Worm (Caenorhabditis elegans) whole organism, young adult: ENCODE measurements around the gene egg-2.

ENCODE experiments used
- B0019.2 ChIP-seq: fragments of 200-800 bp; sonication (Bioruptor generic); conservative IDR thresholded peaks from 2 replicates; pipeline ENCODE4 v1.3.6; 2022; ENCODE audit warnings: missing genetic modification reagents, missing genetic modification characterization, missing compliant biosample characterization
- B0261.1 ChIP-seq: sonication (generic microtip); optimal IDR thresholded peaks from 2 replicates; lab custom pipeline; 2016; ENCODE audit warnings: mild to moderate bottlenecking, missing genetic modification characterization, moderate library complexity, missing compliant biosample characterization
- C06A6.2 ChIP-seq: fragments of 200-800 bp; sonication (Bioruptor generic); conservative IDR thresholded peaks from 2 replicates; pipeline ENCODE4 v1.3.6; 2022; ENCODE audit warnings: missing genetic modification characterization, missing compliant biosample characterization
- F10E7.11 ChIP-seq: sonication (generic microtip); optimal IDR thresholded peaks from 2 replicates; lab custom pipeline; 2017; ENCODE audit warnings: mild to moderate bottlenecking, missing genetic modification characterization, moderate library complexity, missing compliant biosample characterization
- F22D6.2 ChIP-seq: sonication (generic microtip); optimal IDR thresholded peaks from 2 replicates; lab custom pipeline; 2016; ENCODE audit warnings: mild to moderate bottlenecking, missing genetic modification characterization, missing compliant biosample characterization
- F37B4.10 ChIP-seq: fragments of 200-800 bp; sonication (Bioruptor generic); IDR thresholded peaks from 2 replicates; pipeline ENCODE4 v1.3.6; 2022; ENCODE audit warnings: missing genetic modification characterization, missing compliant biosample characterization
- F55B11.4 ChIP-seq: sonication (generic microtip); optimal IDR thresholded peaks from 2 replicates; lab custom pipeline; 2016; ENCODE audit warnings: missing compliant biosample characterization, missing genetic modification characterization, borderline replicate concordance; ENCODE audit not compliant: insufficient read depth
- F57A8.1 ChIP-seq: fragments of 200-800 bp; sonication (Bioruptor generic); optimal IDR thresholded peaks from 2 replicates; lab custom pipeline; 2018; ENCODE audit warnings: mild to moderate bottlenecking, missing genetic modification characterization, moderate library complexity, missing compliant biosample characterization
- F57C9.4 ChIP-seq: sonication (generic microtip); optimal IDR thresholded peaks from 2 replicates; lab custom pipeline; 2017; ENCODE audit warnings: mild to moderate bottlenecking, missing genetic modification characterization, missing compliant biosample characterization
- K12H6.12 ChIP-seq: fragments of 200-800 bp; sonication (Bioruptor generic); optimal IDR thresholded peaks from 2 replicates; lab custom pipeline; 2018; ENCODE audit warnings: mild to moderate bottlenecking, missing genetic modification characterization, missing compliant biosample characterization
- T26A5.8 ChIP-seq: sonication (generic microtip); optimal IDR thresholded peaks from 2 replicates; lab custom pipeline; 2016; ENCODE audit warnings: missing genetic modification characterization, missing compliant biosample characterization
- ama-1 ChIP-seq, 3 experiments: fragments of 150-350 bp in 1 of 3; sonication (generic microtip) in 2 of 3; optimal IDR thresholded peaks; 2 replicates each; lab custom pipeline; 2014 to 2018; ENCODE audit warnings: missing biosample characterization in 2 of 3, missing genetic modification characterization in 2 of 3, missing genetic modification reagents in 2 of 3
- attf-3 ChIP-seq: fragments of 200-800 bp; sonication (Bioruptor generic); conservative IDR thresholded peaks from 2 replicates; pipeline ENCODE4 v1.3.6; 2022; ENCODE audit warnings: missing genetic modification reagents, missing genetic modification characterization, missing compliant biosample characterization
- attf-5 ChIP-seq: fragments of 200-800 bp; sonication (Bioruptor generic); optimal IDR thresholded peaks from 2 replicates; lab custom pipeline; 2018; ENCODE audit warnings: mild to moderate bottlenecking, missing genetic modification characterization, missing compliant biosample characterization
- bed-2 ChIP-seq: fragments of 200-800 bp; sonication (Bioruptor generic); IDR thresholded peaks from 2 replicates; pipeline ENCODE4 v1.3.6; 2022; ENCODE audit warnings: missing genetic modification reagents, missing genetic modification characterization, missing compliant biosample characterization
- cebp-2 ChIP-seq: fragments of 200-800 bp; sonication (Bioruptor generic); IDR thresholded peaks from 2 replicates; pipeline ENCODE4 v1.3.6; 2022; ENCODE audit warnings: missing genetic modification characterization, missing compliant biosample characterization
- ceh-100 ChIP-seq: fragments of 200-800 bp; sonication (Bioruptor generic); IDR thresholded peaks from 2 replicates; pipeline ENCODE4 v1.3.6; 2022; ENCODE audit warnings: missing genetic modification reagents, missing genetic modification characterization, missing compliant biosample characterization
- ceh-58 ChIP-seq: fragments of 200-800 bp; sonication (Bioruptor generic); IDR thresholded peaks from 2 replicates; pipeline ENCODE4 v1.3.6; 2022; ENCODE audit warnings: missing genetic modification characterization, missing compliant biosample characterization
- die-1 ChIP-seq: sonication (generic microtip); optimal IDR thresholded peaks from 2 replicates; lab custom pipeline; 2016; ENCODE audit warnings: missing genotype, mild to moderate bottlenecking, missing genetic modification characterization, missing compliant biosample characterization
- dpff-1 ChIP-seq: sonication (generic microtip); optimal IDR thresholded peaks from 2 replicates; lab custom pipeline; 2017; ENCODE audit warnings: mild to moderate bottlenecking, missing genetic modification characterization, missing compliant biosample characterization
- egl-44 ChIP-seq: fragments of 200-800 bp; sonication (Bioruptor generic); IDR thresholded peaks from 2 replicates; pipeline ENCODE4 v1.3.6; 2022; ENCODE audit warnings: missing genetic modification reagents, missing genetic modification characterization, missing compliant biosample characterization
- egrh-3 ChIP-seq: fragments of 200-800 bp; sonication (Bioruptor generic); IDR thresholded peaks from 2 replicates; pipeline ENCODE4 v1.3.6; 2022; ENCODE audit warnings: missing genetic modification reagents, missing genetic modification characterization, missing compliant biosample characterization
- ekl-4 ChIP-seq: fragments of 200-800 bp; sonication (Bioruptor generic); IDR thresholded peaks from 2 replicates; pipeline ENCODE4 v1.3.6; 2022; ENCODE audit warnings: missing genetic modification reagents, missing genetic modification characterization, missing compliant biosample characterization
- hmg-20 ChIP-seq: fragments of 200-800 bp; sonication (Bioruptor generic); IDR thresholded peaks from 2 replicates; pipeline ENCODE4 v1.3.6; 2022; ENCODE audit warnings: missing genetic modification reagents, missing genetic modification characterization, missing compliant biosample characterization
- let-526 ChIP-seq: fragments of 200-800 bp; sonication (Bioruptor generic); IDR thresholded peaks from 2 replicates; pipeline ENCODE4 v1.3.6; 2022; ENCODE audit warnings: missing genetic modification reagents, missing genetic modification characterization, missing compliant biosample characterization
- lsl-1 ChIP-seq: fragments of 200-800 bp; sonication (Bioruptor generic); optimal IDR thresholded peaks from 2 replicates; lab custom pipeline; 2018; ENCODE audit warnings: mild to moderate bottlenecking, missing genetic modification characterization, moderate library complexity, missing compliant biosample characterization
- mes-4 ChIP-seq: sonication (generic microtip); optimal IDR thresholded peaks from 2 replicates; lab custom pipeline; 2016; ENCODE audit warnings: missing genotype, missing genetic modification characterization, missing compliant biosample characterization
- mxl-1 ChIP-seq: sonication (generic microtip); optimal IDR thresholded peaks from 2 replicates; lab custom pipeline; 2016; ENCODE audit warnings: missing genetic modification characterization, missing compliant biosample characterization
- nfyb-1 ChIP-seq: fragments of 200-800 bp; sonication (Bioruptor generic); IDR thresholded peaks from 2 replicates; pipeline ENCODE4 v1.3.6; 2022; ENCODE audit warnings: missing genetic modification reagents, missing genetic modification characterization, missing compliant biosample characterization
- nhr-179 ChIP-seq: sonication (generic microtip); optimal IDR thresholded peaks from 2 replicates; lab custom pipeline; 2016; ENCODE audit warnings: mild to moderate bottlenecking, missing genetic modification characterization, missing compliant biosample characterization
- nhr-27 ChIP-seq: fragments of 200-800 bp; sonication (Bioruptor generic); optimal IDR thresholded peaks from 2 replicates; lab custom pipeline; 2018; ENCODE audit warnings: mild to moderate bottlenecking, missing genetic modification characterization, moderate library complexity, missing compliant biosample characterization
- nhr-80 ChIP-seq: sonication (generic microtip); optimal IDR thresholded peaks from 2 replicates; lab custom pipeline; 2016; ENCODE audit warnings: missing genetic modification characterization, missing compliant biosample characterization
- pbrm-1 ChIP-seq: fragments of 200-800 bp; sonication (Bioruptor generic); IDR thresholded peaks from 2 replicates; pipeline ENCODE4 v1.3.6; 2022; ENCODE audit warnings: missing genetic modification reagents, missing genetic modification characterization, missing compliant biosample characterization
- repo-1 ChIP-seq: sonication (generic microtip); optimal IDR thresholded peaks from 2 replicates; lab custom pipeline; 2017; ENCODE audit warnings: mild to moderate bottlenecking, missing genetic modification characterization, missing compliant biosample characterization
- rpc-1 ChIP-seq, 2 experiments: fragments of 150-350 bp in 1 of 2; sonication (generic microtip) in 1 of 2; optimal IDR thresholded peaks; 2 replicates each; lab custom pipeline; 2014 to 2018; ENCODE audit warnings: missing biosample characterization in 1 of 2, missing genetic modification characterization in 1 of 2, missing genetic modification reagents in 1 of 2, missing genotype in 1 of 2
- snpc-3.4 ChIP-seq: sonication (generic microtip); optimal IDR thresholded peaks from 2 replicates; lab custom pipeline; 2017; ENCODE audit warnings: missing genetic modification characterization, mild to moderate bottlenecking, missing compliant biosample characterization, antibody characterized with exemption, moderate library complexity, missing genotype, missing genetic modification reagents
- unc-62 ChIP-seq: fragments of 150-350 bp; optimal IDR thresholded peaks from 2 replicates; lab custom pipeline; 2014; ENCODE audit warnings: missing biosample characterization, missing genetic modification reagents, missing genetic modification characterization
- zfh-2 ChIP-seq: fragments of 200-800 bp; sonication (Bioruptor generic); conservative IDR thresholded peaks from 2 replicates; pipeline ENCODE4 v1.3.6; 2022; ENCODE audit warnings: missing genetic modification reagents, missing genetic modification characterization, missing compliant biosample characterization
- ztf-3 ChIP-seq: fragments of 200-800 bp; sonication (Bioruptor generic); optimal IDR thresholded peaks from 2 replicates; lab custom pipeline; 2018; ENCODE audit warnings: mild to moderate bottlenecking, missing genetic modification characterization, missing compliant biosample characterization

The egg-2 gene

ce11 chrIII:7081488-7081887 lies 21.1 kb upstream of the egg-2 start:
- TF ChIP-seq unc-62 (GFP tag; lab: Kevin White, UChicago) (peak; percentile 1), nhr-80 (tag; lab: Kevin White, UChicago) (peak; percentile 41), hmg-20 (no peak)

- TF ChIP-seq nfyb-1 (GFP tag; lab: Robert Waterston, UW) (no peak), lsl-1 (GFP tag; lab: Kevin White, UChicago) (no peak), nhr-179 (tag; lab: Kevin White, UChicago) (no peak), nhr-27 (tag; lab: Kevin White, UChicago) (no peak), K12H6.12 (tag; lab: Kevin White, UChicago) (no peak), ztf-3 (GFP tag; lab: Kevin White, UChicago) (no peak), pbrm-1 (GFP tag; lab: Robert Waterston, UW) (no peak), die-1 (tag; lab: Kevin White, UChicago) (no peak), F57A8.1 (GFP tag; lab: Kevin White, UChicago) (no peak), bed-2 (GFP tag; lab: Robert Waterston, UW) (no peak), F37B4.10 (GFP tag; lab: Robert Waterston, UW) (no peak), dpff-1 (tag; lab: Kevin White, UChicago) (no peak), attf-3 (no peak), let-526 (GFP tag; lab: Robert Waterston, UW) (no peak), egrh-3 (GFP tag; lab: Robert Waterston, UW) (no peak)
These were observed 20.3 kb upstream of the egg-2 start, which contains the start of gene ZK418.7 for ce11 chrIII:7080689-7081088. Gene ZK418.7, minus strand, starts transcription at chrIII:7080789.

DNA sequence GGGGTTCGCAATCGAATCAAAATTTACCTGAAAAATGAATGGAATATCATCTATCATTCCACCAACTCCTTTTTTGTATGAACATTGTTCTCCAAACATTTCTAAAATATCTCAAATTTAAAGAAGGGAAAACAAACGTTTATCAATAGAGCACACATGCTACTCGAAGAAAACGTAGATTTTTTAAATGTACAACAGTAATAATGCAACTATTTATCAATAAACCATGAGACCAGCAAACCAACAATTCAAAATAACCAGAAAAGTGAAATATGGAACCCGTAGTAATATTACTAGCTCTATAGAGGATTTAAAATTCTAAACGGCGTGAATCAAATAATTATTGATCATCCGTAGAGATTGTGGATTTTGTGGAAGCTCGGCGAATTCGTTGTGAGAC lies 18.4 kb upstream of the egg-2 start, which contains the start of gene ZK418.6:
ZK418.6 (minus strand) TSS at position 101 of the 400 bp plus-strand sequence.
- TF ChIP-seq cebp-2 (GFP tag; lab: Robert Waterston, UW) (no peak), B0261.1 (tag; lab: Kevin White, UChicago) (no peak), ceh-100 (GFP tag; lab: Robert Waterston, UW) (no peak), rpc-1 (optimal IDR thresholded peaks at IDR 0.05; lab: Kevin White, UChicago) (no peak), rpc-1 (tag; optimal IDR thresholded peaks at IDR 0.05; lab: Kevin White, UChicago) (no peak)

DNA sequence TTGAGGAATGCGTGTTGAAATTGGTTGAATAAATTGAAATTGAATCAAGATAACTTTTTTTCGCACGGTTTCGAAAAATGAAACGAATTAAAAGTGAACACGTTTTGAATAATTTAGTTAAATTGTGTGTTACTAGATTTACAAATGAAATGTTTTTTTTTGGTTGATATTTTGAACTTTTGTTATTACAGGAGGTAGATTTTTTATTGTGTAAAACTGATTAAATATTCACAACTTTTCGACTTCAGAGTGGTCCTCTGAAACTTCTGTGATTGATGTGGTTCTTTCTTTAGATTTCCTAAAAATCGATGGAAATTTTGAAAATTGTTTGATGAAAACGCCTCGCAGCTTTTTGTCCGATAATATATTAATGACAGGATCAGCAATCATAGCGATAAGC lies 16.0 kb upstream of the egg-2 start, which contains the start of gene ZK418.13:
ZK418.13 (minus strand) TSS at position 101 of the 400 bp plus-strand sequence.
- TF ChIP-seq snpc-3.4, result no peak
- no peak for TF ChIP-seq ama-1 (optimal IDR thresholded peaks at IDR 0.05; lab: Kevin White, UChicago)
- no peak for TF ChIP-seq ama-1 (GFP tag; optimal IDR thresholded peaks at IDR 0.05; lab: Kevin White, UChicago)
- TF ChIP-seq lsl-1 (GFP tag; lab: Kevin White, UChicago), result no peak
- no peak for TF ChIP-seq zfh-2 (GFP tag; lab: Robert Waterston, UW)
- no peak for TF ChIP-seq C06A6.2 (GFP tag; lab: Robert Waterston, UW)
- TF ChIP-seq F10E7.11, result no peak
- no peak for TF ChIP-seq mes-4 (tag; lab: Kevin White, UChicago)
- no peak for TF ChIP-seq B0019.2 (GFP tag; lab: Robert Waterston, UW)
- TF ChIP-seq F57C9.4, result no peak
- TF ChIP-seq T26A5.8 (tag; lab: Kevin White, UChicago), result no peak
- TF ChIP-seq F55B11.4 (tag; lab: Kevin White, UChicago), result no peak
- TF ChIP-seq F22D6.2, result no peak
- TF ChIP-seq egl-44 (GFP tag; lab: Robert Waterston, UW), result no peak
- no peak for TF ChIP-seq repo-1
- TF ChIP-seq ceh-58 (GFP tag; lab: Robert Waterston, UW), result no peak
- TF ChIP-seq attf-5 (GFP tag; lab: Kevin White, UChicago), result no peak
- no peak for TF ChIP-seq ekl-4 (GFP tag; lab: Robert Waterston, UW)
- TF ChIP-seq mxl-1 (tag; lab: Kevin White, UChicago), result no peak
- no peak for TF ChIP-seq ceh-100 (GFP tag; lab: Robert Waterston, UW)
- no peak for TF ChIP-seq die-1 (tag; lab: Kevin White, UChicago)
